Fruit fly (Drosophila melanogaster) S2 (cell line): ENCODE results near the gene lmgB.

Source experiments
- CG8478 ChIP-seq: fragments of >200 bp; optimal IDR thresholded peaks from 2 replicates; lab custom pipeline; 2018
- CTCF ChIP-seq, 2 experiments: fragments of >200 bp; optimal IDR thresholded peaks; 2 replicates each; lab custom pipeline; 2018

DNA sequence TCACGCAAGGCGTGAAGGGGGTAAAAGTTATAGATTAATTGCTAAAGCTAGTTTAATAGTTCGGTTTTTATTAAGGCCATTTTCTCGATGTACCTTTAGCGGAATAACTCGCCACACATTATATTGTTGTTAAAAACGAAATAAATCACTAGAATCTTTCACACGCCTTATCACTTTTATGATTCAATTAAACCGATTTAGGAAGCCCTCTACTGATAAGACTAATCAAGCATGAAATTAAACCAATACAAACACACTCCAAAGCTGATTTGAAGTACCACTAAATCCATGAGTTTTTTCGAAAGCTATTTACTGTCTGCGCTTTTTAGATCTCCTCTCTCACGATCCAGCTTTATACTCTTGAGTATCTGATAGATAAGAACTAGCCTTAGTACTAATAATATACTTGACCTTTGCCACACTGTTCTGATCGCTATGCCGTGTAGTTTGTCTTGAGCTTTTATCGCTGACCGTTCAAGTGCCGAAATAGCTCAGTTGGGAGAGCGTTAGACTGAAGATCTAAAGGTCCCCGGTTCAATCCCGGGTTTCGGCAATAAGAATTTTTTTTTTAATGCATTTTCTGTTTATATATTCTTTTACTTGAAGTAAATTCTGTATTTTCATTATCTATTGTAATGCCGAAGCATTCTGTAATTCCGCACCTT is 42.1 kb upstream of the lmgB start:
- TF ChIP-seq CG8478 (lab: Kevin White, UChicago) (no peak), CTCF (optimal IDR thresholded peaks at IDR 0.05; lab: Kevin White, UChicago) (no peak)
